Fruit fly (Drosophila melanogaster) whole organism, embryonic: Measurements from ENCODE around the gene mfas.

Experiments
- Bdp1 ChIP-seq: fragments of 200-800 bp; sonication (Bioruptor generic); optimal IDR thresholded peaks from 3 replicates; lab custom pipeline; 2016; ENCODE audit warnings: missing biosample characterization, missing genetic modification characterization
- BtbVII ChIP-seq: fragments of 200-800 bp; sonication (Bioruptor generic); optimal IDR thresholded peaks from 3 replicates; lab custom pipeline; 2017; ENCODE audit warnings: missing biosample characterization, mild to moderate bottlenecking, missing genetic modification characterization
- CG10366 ChIP-seq: fragments of 200-800 bp; sonication (Bioruptor generic); IDR thresholded peaks from 2 replicates; pipeline ENCODE4 v1.3.6; 2022; ENCODE audit warnings: missing biosample characterization, missing genetic modification characterization
- CG12769 ChIP-seq: fragments of 200-800 bp; sonication (Bioruptor generic); optimal IDR thresholded peaks from 2 replicates; lab custom pipeline; 2019; ENCODE audit warnings: missing biosample characterization, mild to moderate bottlenecking, missing genetic modification characterization, moderate library complexity
- CG13123 ChIP-seq: fragments of 200-800 bp; sonication (Bioruptor generic); optimal IDR thresholded peaks from 2 replicates; lab custom pipeline; 2016; ENCODE audit warnings: missing biosample characterization, missing genetic modification characterization
- CG13287 ChIP-seq: fragments of 200-800 bp; sonication (Bioruptor generic); IDR thresholded peaks from 2 replicates; pipeline ENCODE4 v1.3.6; 2022; ENCODE audit warnings: missing biosample characterization, missing genetic modification characterization; ENCODE audit not compliant: partially characterized antibody
- CG13775 ChIP-seq: fragments of 200-800 bp; sonication (Bioruptor generic); optimal IDR thresholded peaks from 3 replicates; lab custom pipeline; 2017; ENCODE audit warnings: missing biosample characterization, mild to moderate bottlenecking, missing genetic modification characterization
- CG14441 ChIP-seq: fragments of 200-800 bp; sonication (Bioruptor generic); IDR thresholded peaks from 2 replicates; pipeline ENCODE4 v1.3.6; 2022; ENCODE audit warnings: missing biosample characterization, missing genetic modification characterization
- CG1529 ChIP-seq: fragments of 200-800 bp; sonication (Bioruptor generic); optimal IDR thresholded peaks from 3 replicates; lab custom pipeline; 2018; ENCODE audit warnings: missing biosample characterization, missing genetic modification characterization
- CG1602 ChIP-seq: fragments of 200-800 bp; sonication (Bioruptor generic); optimal IDR thresholded peaks from 3 replicates; lab custom pipeline; 2016; ENCODE audit warnings: missing biosample characterization, missing genetic modification characterization
- CG16813 ChIP-seq: fragments of 200-800 bp; sonication (Bioruptor generic); IDR thresholded peaks from 3 replicates; pipeline ENCODE4 v1.3.6; 2022; ENCODE audit warnings: missing biosample characterization, missing genetic modification characterization; ENCODE audit not compliant: partially characterized antibody
- CG16863 ChIP-seq: fragments of 200-800 bp; sonication (Bioruptor generic); optimal IDR thresholded peaks from 3 replicates; lab custom pipeline; 2016; ENCODE audit warnings: missing biosample characterization, missing genetic modification characterization
- CG17385 ChIP-seq: fragments of 200-800 bp; sonication (Bioruptor generic); optimal IDR thresholded peaks from 3 replicates; lab custom pipeline; 2018; ENCODE audit warnings: missing biosample characterization, mild to moderate bottlenecking, missing genetic modification characterization
- CG17912 ChIP-seq: fragments of 200-800 bp; sonication (Bioruptor generic); optimal IDR thresholded peaks from 2 replicates; lab custom pipeline; 2018; ENCODE audit warnings: missing biosample characterization, mild to moderate bottlenecking, missing genetic modification characterization
- CG2120 ChIP-seq: fragments of 200-800 bp; sonication (Bioruptor generic); optimal IDR thresholded peaks from 3 replicates; lab custom pipeline; 2016; ENCODE audit warnings: missing biosample characterization, missing genetic modification characterization
- CG30403 ChIP-seq: fragments of 200-800 bp; sonication (Bioruptor generic); optimal IDR thresholded peaks from 3 replicates; lab custom pipeline; 2016; ENCODE audit warnings: missing biosample characterization, missing genetic modification characterization
- CG3407 ChIP-seq: fragments of 200-800 bp; sonication (Bioruptor generic); optimal IDR thresholded peaks from 2 replicates; lab custom pipeline; 2018; ENCODE audit warnings: missing biosample characterization, mild to moderate bottlenecking, missing genetic modification characterization
- CG43689 ChIP-seq: fragments of 200-800 bp; sonication (Bioruptor generic); IDR thresholded peaks from 2 replicates; pipeline ENCODE4 v1.3.6; 2022; ENCODE audit warnings: missing biosample characterization, missing genetic modification characterization
- CG6175 ChIP-seq: fragments of 200-800 bp; sonication (Bioruptor generic); IDR thresholded peaks from 3 replicates; pipeline ENCODE4 v1.3.6; 2022; ENCODE audit warnings: missing biosample characterization, missing genetic modification characterization
- CG6813 ChIP-seq: fragments of 200-800 bp; sonication (Bioruptor generic); optimal IDR thresholded peaks from 2 replicates; lab custom pipeline; 2017; ENCODE audit warnings: missing biosample characterization, missing genetic modification characterization, mild to moderate bottlenecking, moderate library complexity, missing genetic modification reagents
- CG7786 ChIP-seq: fragments of 200-800 bp; sonication (Bioruptor generic); optimal IDR thresholded peaks from 2 replicates; lab custom pipeline; 2016; ENCODE audit warnings: missing biosample characterization, missing genetic modification characterization
- CG9437 ChIP-seq: fragments of 200-800 bp; sonication (Bioruptor generic); optimal IDR thresholded peaks from 2 replicates; lab custom pipeline; 2018; ENCODE audit warnings: missing biosample characterization, mild to moderate bottlenecking, missing genetic modification characterization
- CHES-1-like ChIP-seq: fragments of 200-800 bp; sonication (Bioruptor generic); optimal IDR thresholded peaks from 2 replicates; lab custom pipeline; 2016; ENCODE audit warnings: missing biosample characterization, missing genetic modification characterization
- Fer2 ChIP-seq: fragments of 200-800 bp; sonication (Bioruptor generic); optimal IDR thresholded peaks from 2 replicates; lab custom pipeline; 2018; ENCODE audit warnings: missing biosample characterization, mild to moderate bottlenecking, missing genetic modification characterization, moderate library complexity
- H2.0 ChIP-seq: fragments of 200-800 bp; sonication (Bioruptor generic); IDR thresholded peaks from 2 replicates; pipeline ENCODE4 v1.3.6; 2022; ENCODE audit warnings: missing biosample characterization, missing genetic modification characterization
- HHEX ChIP-seq: fragments of 200-800 bp; sonication (Bioruptor generic); optimal IDR thresholded peaks from 3 replicates; lab custom pipeline; 2017; ENCODE audit warnings: missing biosample characterization, mild to moderate bottlenecking, missing genetic modification characterization, missing genetic modification reagents
- HmgZ ChIP-seq: fragments of 200-800 bp; sonication (Bioruptor generic); optimal IDR thresholded peaks from 2 replicates; lab custom pipeline; 2018; ENCODE audit warnings: missing biosample characterization, mild to moderate bottlenecking, missing genetic modification characterization
- Hr39 ChIP-seq: fragments of >200 bp; optimal IDR thresholded peaks from 2 replicates; lab custom pipeline; 2017
- NfI ChIP-seq: fragments of 200-800 bp; sonication (Bioruptor generic); optimal IDR thresholded peaks from 3 replicates; lab custom pipeline; 2018; ENCODE audit warnings: missing biosample characterization, mild to moderate bottlenecking, missing genetic modification characterization, moderate library complexity
- Oli ChIP-seq: fragments of 200-800 bp; sonication (Bioruptor generic); optimal IDR thresholded peaks from 2 replicates; lab custom pipeline; 2018; ENCODE audit warnings: missing biosample characterization, mild to moderate bottlenecking, missing genetic modification characterization, moderate library complexity
- Scr ChIP-seq: fragments of 200-800 bp; sonication (Bioruptor generic); IDR thresholded peaks from 2 replicates; pipeline ENCODE4 v1.3.6; 2022; ENCODE audit warnings: missing biosample characterization, missing genetic modification characterization; ENCODE audit not compliant: partially characterized antibody
- Sin3A ChIP-seq: fragments of >200 bp; optimal IDR thresholded peaks from 2 replicates; lab custom pipeline; 2018
- YL-1 ChIP-seq: fragments of 200-800 bp; sonication (Bioruptor generic); optimal IDR thresholded peaks from 3 replicates; lab custom pipeline; 2017; ENCODE audit warnings: missing biosample characterization, mild to moderate bottlenecking, missing genetic modification characterization
- abd-A ChIP-seq: fragments of 200-800 bp; sonication (Bioruptor generic); optimal IDR thresholded peaks from 3 replicates; lab custom pipeline; 2019; ENCODE audit warnings: missing biosample characterization, mild to moderate bottlenecking, missing genetic modification characterization, moderate library complexity
- btn ChIP-seq: fragments of 200-800 bp; sonication (Bioruptor generic); optimal IDR thresholded peaks from 2 replicates; lab custom pipeline; 2016; ENCODE audit warnings: missing biosample characterization, missing genetic modification characterization
- cg ChIP-seq: fragments of 200-800 bp; sonication (Bioruptor generic); optimal IDR thresholded peaks from 3 replicates; lab custom pipeline; 2019; ENCODE audit warnings: missing biosample characterization, mild to moderate bottlenecking, missing genetic modification characterization, moderate library complexity
- disco-r ChIP-seq: fragments of 200-800 bp; sonication (Bioruptor generic); optimal IDR thresholded peaks from 2 replicates; lab custom pipeline; 2016; ENCODE audit warnings: missing biosample characterization, missing genetic modification characterization
- eve ChIP-seq, 2 experiments: fragments of >200 bp; optimal IDR thresholded peaks; 2 replicates each; lab custom pipeline; 2017; ENCODE audit warnings: missing biosample characterization in 2 of 2, missing genetic modification characterization in 2 of 2
- h ChIP-seq: fragments of >200 bp; optimal IDR thresholded peaks from 2 replicates; lab custom pipeline; 2017
- jing ChIP-seq: fragments of 200-800 bp; sonication (Bioruptor generic); optimal IDR thresholded peaks from 2 replicates; lab custom pipeline; 2018; ENCODE audit warnings: missing biosample characterization, mild to moderate bottlenecking, missing genetic modification characterization
- klu ChIP-seq: fragments of 200-800 bp; sonication (Bioruptor generic); IDR thresholded peaks from 2 replicates; pipeline ENCODE4 v1.3.6; 2022; ENCODE audit warnings: missing biosample characterization, missing genetic modification characterization
- lilli ChIP-seq: fragments of 200-800 bp; sonication (Bioruptor generic); optimal IDR thresholded peaks from 3 replicates; lab custom pipeline; 2016; ENCODE audit warnings: missing biosample characterization, missing genetic modification characterization
- mld ChIP-seq: fragments of 200-800 bp; sonication (Bioruptor generic); IDR thresholded peaks from 3 replicates; pipeline ENCODE4 v1.3.6; 2022; ENCODE audit warnings: missing biosample characterization, missing genetic modification characterization; ENCODE audit not compliant: partially characterized antibody
- peb ChIP-seq: fragments of 200-800 bp; sonication (Bioruptor generic); IDR thresholded peaks from 2 replicates; pipeline ENCODE4 v1.3.6; 2022; ENCODE audit warnings: missing biosample characterization, missing genetic modification characterization
- pita ChIP-seq: fragments of 200-800 bp; sonication (Bioruptor generic); optimal IDR thresholded peaks from 2 replicates; lab custom pipeline; 2017; ENCODE audit warnings: missing biosample characterization, mild to moderate bottlenecking, missing genetic modification characterization
- run ChIP-seq: fragments of 200-800 bp; sonication (Bioruptor generic); optimal IDR thresholded peaks from 3 replicates; lab custom pipeline; 2018; ENCODE audit warnings: missing biosample characterization, mild to moderate bottlenecking, missing genetic modification characterization
- sr ChIP-seq: fragments of 200-800 bp; sonication (Bioruptor generic); IDR thresholded peaks from 3 replicates; pipeline ENCODE4 v1.3.6; 2022; ENCODE audit warnings: missing biosample characterization, missing genetic modification characterization
- trem ChIP-seq: fragments of 200-800 bp; optimal IDR thresholded peaks from 3 replicates; lab custom pipeline; 2019; ENCODE audit warnings: missing biosample characterization, mild to moderate bottlenecking, missing genetic modification characterization, moderate library complexity
- twi ChIP-seq: fragments of 200-800 bp; optimal IDR thresholded peaks from 2 replicates; lab custom pipeline; 2019; ENCODE audit warnings: missing biosample characterization, mild to moderate bottlenecking, missing genetic modification characterization, moderate library complexity
- yki ChIP-seq: fragments of >200 bp; optimal IDR thresholded peaks from 3 replicates; lab custom pipeline; 2018
- z ChIP-seq: fragments of 200-800 bp; sonication (Bioruptor generic); IDR thresholded peaks from 3 replicates; pipeline ENCODE4 v1.3.6; 2022; ENCODE audit warnings: missing biosample characterization, missing genetic modification characterization
- zf30C ChIP-seq: fragments of 200-800 bp; sonication (Bioruptor generic); optimal IDR thresholded peaks from 3 replicates; lab custom pipeline; 2018; ENCODE audit warnings: missing biosample characterization, mild to moderate bottlenecking, missing genetic modification characterization
- zfh1 ChIP-seq: fragments of 200-800 bp; sonication (Bioruptor generic); IDR thresholded peaks from 3 replicates; pipeline ENCODE4 v1.3.6; 2022; ENCODE audit warnings: missing biosample characterization, missing genetic modification characterization

mfas gene

dm6 chr3R:12016828-12017280, 23.7 kb upstream of the mfas start, which contains the start of the genes DCAF12 and Spt3 (continued):
- TF ChIP-seq CG2120 (GFP tag; lab: Kevin White, UChicago) (peak; percentile 32), CG14441 (GFP tag; lab: Robert Waterston, UW) (peak; percentile 37; the same call in 1 of the 2 replicates), twi (tag; lab: Kevin White, UChicago) (peak; percentile 69), abd-A (no peak), Bdp1 (no peak), CG6175 (GFP tag; lab: Robert Waterston, UW) (no peak), CG1529 (GFP tag; lab: Kevin White, UChicago) (no peak), jing (no peak), CG13775 (GFP tag; lab: Kevin White, UChicago) (peak; percentile 66), CG13287 (GFP tag; lab: Robert Waterston, UW) (peak; percentile 90), z (GFP tag; lab: Robert Waterston, UW) (no peak), CG17385 (GFP tag; lab: Kevin White, UChicago) (no peak), cg (no peak), sr (GFP tag; lab: Robert Waterston, UW) (no peak), Oli (tag; lab: Kevin White, UChicago) (peak; percentile 36), CG16863 (no peak), CG12769 (no peak), HmgZ (tag; lab: Kevin White, UChicago) (no peak), run (no peak), CHES-1-like (GFP tag; lab: Kevin White, UChicago) (no peak), YL-1 (GFP tag; lab: Kevin White, UChicago) (peak; percentile 5), NfI (GFP tag; lab: Kevin White, UChicago) (peak; percentile 63), CG16813 (GFP tag; lab: Robert Waterston, UW) (peak; percentile 96), mld (GFP tag; lab: Robert Waterston, UW) (peak; percentile 72; the same call in 1 of the 3 replicates), h (lab: Kevin White, UChicago) (no peak), Sin3A (lab: Kevin White, UChicago) (no peak), CG6813 (GFP tag; lab: Kevin White, UChicago) (no peak), disco-r (GFP tag; lab: Kevin White, UChicago) (no peak), eve (GFP tag; optimal IDR thresholded peaks at IDR 0.05; lab: Kevin White, UChicago) (no peak), pita (GFP tag; lab: Kevin White, UChicago) (no peak), yki (lab: Kevin White, UChicago) (no peak), BtbVII (GFP tag; lab: Kevin White, UChicago) (no peak), btn (no peak), lilli (GFP tag; lab: Kevin White, UChicago) (peak; percentile 12), Fer2 (tag; lab: Kevin White, UChicago) (peak; percentile 27), CG17912 (GFP tag; lab: Kevin White, UChicago) (no peak), peb (GFP tag; lab: Robert Waterston, UW) (no peak), CG13123 (GFP tag; lab: Kevin White, UChicago) (no peak), CG9437 (peak; percentile 74), Scr (GFP tag; lab: Robert Waterston, UW) (peak; percentile 98), H2.0 (0 out of 2 replicates have a peak, but pooled peaks have one; percentile 23), klu (GFP tag; lab: Robert Waterston, UW) (no peak), CG3407 (GFP tag; lab: Kevin White, UChicago) (no peak), CG30403 (GFP tag; lab: Kevin White, UChicago) (peak; percentile 33), zf30C (GFP tag; lab: Kevin White, UChicago) (no peak), Hr39 (lab: Kevin White, UChicago) (no peak), trem (tag; lab: Kevin White, UChicago) (peak; percentile 85), HHEX (GFP tag; lab: Kevin White, UChicago) (no peak), CG43689 (no peak), CG10366 (GFP tag; lab: Robert Waterston, UW) (peak; percentile 35; the same call in 1 of the 2 replicates), CG7786 (GFP tag; lab: Kevin White, UChicago) (no peak), CG1602 (peak; percentile 14), zfh1 (peak; percentile 62; the same call in 1 of the 3 replicates)
